Fruit fly (Drosophila melanogaster) whole organism: ENCODE results near the gene CG7017.

Experiments used
- CG8478 ChIP-seq: fragments of >200 bp; optimal IDR thresholded peaks from 2 replicates; lab custom pipeline; 2018; ENCODE audit warnings: inconsistent platforms
- EcR ChIP-seq, 2 experiments: fragments of >200 bp; optimal IDR thresholded peaks; 2 replicates each; lab custom pipeline; 2017; ENCODE audit warnings: missing biosample characterization in 2 of 2, missing genetic modification characterization in 2 of 2, missing genetic modification reagents in 2 of 2
- pan ChIP-seq: fragments of >200 bp; optimal IDR thresholded peaks from 2 replicates; lab custom pipeline; 2017
- psq ChIP-seq: fragments of >200 bp; optimal IDR thresholded peaks from 2 replicates; lab custom pipeline; 2017
- usp ChIP-seq: fragments of >200 bp; optimal IDR thresholded peaks from 2 replicates; lab custom pipeline; 2017; ENCODE audit warnings: missing biosample characterization, missing genetic modification characterization, mixed read lengths

DNA sequence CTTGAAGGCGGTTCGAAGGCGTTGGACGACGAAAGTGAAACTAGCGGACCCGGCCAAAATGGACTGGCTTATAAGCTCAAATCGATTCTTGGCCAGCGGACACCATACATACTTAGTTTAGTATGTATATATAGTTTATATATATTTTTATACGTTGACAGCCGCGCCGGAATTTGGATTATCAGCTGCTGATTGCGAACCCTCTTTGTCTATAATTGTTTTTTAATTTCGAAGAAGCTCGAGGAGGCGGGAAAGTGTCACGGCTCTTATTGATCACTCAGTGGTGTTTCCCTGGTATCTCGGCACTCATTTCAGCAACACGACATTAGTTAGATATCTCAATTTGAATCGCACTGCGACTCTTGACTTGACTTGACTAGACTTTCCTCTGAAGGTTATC is 8.5 kb upstream of the CG7017 start, which contains the start of gene CG6933:
- TF ChIP-seq EcR (GFP tag; optimal IDR thresholded peaks at IDR 0.05; lab: Kevin White, UChicago) = no peak
- no peak for TF ChIP-seq CG8478
- TF ChIP-seq psq (lab: Kevin White, UChicago) = no peak
- TF ChIP-seq pan (lab: Kevin White, UChicago) = no peak
- TF ChIP-seq usp = no peak
